Worm (Caenorhabditis elegans) whole organism, L1 larva: Measurements from ENCODE around the gene str-187.

Experiments
- C04F5.9 ChIP-seq: sonication (generic microtip); optimal IDR thresholded peaks from 2 replicates; lab custom pipeline; 2016; ENCODE audit warnings: missing genetic modification characterization, missing compliant biosample characterization
- C16A3.4 ChIP-seq: fragments of 150-350 bp; optimal IDR thresholded peaks from 2 replicates; lab custom pipeline; 2014; ENCODE audit warnings: missing biosample characterization, missing genetic modification characterization
- C34B4.2 ChIP-seq: sonication (generic microtip); optimal IDR thresholded peaks from 2 replicates; lab custom pipeline; 2017; ENCODE audit warnings: mild to moderate bottlenecking, missing genetic modification characterization, missing compliant biosample characterization
- F16B12.6 ChIP-seq: fragments of 150-350 bp; optimal IDR thresholded peaks from 2 replicates; lab custom pipeline; 2014; ENCODE audit warnings: missing biosample characterization, missing genetic modification characterization
- Y116A8C.19 ChIP-seq: sonication (generic microtip); optimal IDR thresholded peaks from 2 replicates; lab custom pipeline; 2016; ENCODE audit warnings: missing compliant biosample characterization, missing genetic modification characterization, borderline replicate concordance
- aha-1 ChIP-seq: fragments of 150-350 bp; optimal IDR thresholded peaks from 2 replicates; lab custom pipeline; 2014; ENCODE audit warnings: missing biosample characterization, missing genetic modification characterization
- aly-2 ChIP-seq: fragments of 150-350 bp; optimal IDR thresholded peaks from 2 replicates; lab custom pipeline; 2014; ENCODE audit warnings: missing biosample characterization, missing genetic modification characterization
- ceh-63 ChIP-seq: fragments of 200-800 bp; sonication (Bioruptor generic); optimal IDR thresholded peaks from 2 replicates; lab custom pipeline; 2018; ENCODE audit warnings: mild to moderate bottlenecking, missing genetic modification characterization, missing compliant biosample characterization
- ceh-82 ChIP-seq, 3 experiments: fragments of 150-350 bp in 1 of 3; sonication (generic microtip) in 2 of 3; optimal IDR thresholded peaks; 2 replicates each; lab custom pipeline; 2014 to 2017; ENCODE audit warnings: missing biosample characterization in 3 of 3, missing genetic modification characterization in 3 of 3
- ceh-88 ChIP-seq: fragments of 200-800 bp; sonication (Bioruptor generic); IDR thresholded peaks from 2 replicates; pipeline ENCODE4 v1.3.6; 2022; ENCODE audit warnings: missing genetic modification characterization, missing compliant biosample characterization
- ceh-90 ChIP-seq: sonication (generic microtip); optimal IDR thresholded peaks from 2 replicates; lab custom pipeline; 2016; ENCODE audit warnings: missing genetic modification characterization, missing compliant biosample characterization
- ces-1 ChIP-seq: fragments of 150-350 bp; optimal IDR thresholded peaks from 2 replicates; lab custom pipeline; 2014; ENCODE audit warnings: missing biosample characterization, missing genetic modification reagents, missing genetic modification characterization
- dpl-1 ChIP-seq, 3 experiments: fragments of 150-350 bp in 2 of 3; sonication (generic microtip) in 1 of 3; optimal IDR thresholded peaks; 2 replicates each; lab custom pipeline; 2014 to 2017; ENCODE audit warnings: missing biosample characterization in 3 of 3, missing genetic modification characterization in 3 of 3, missing genetic modification reagents in 3 of 3
- dsc-1 ChIP-seq: sonication (generic microtip); optimal IDR thresholded peaks from 2 replicates; lab custom pipeline; 2016; ENCODE audit warnings: mild to moderate bottlenecking, missing genetic modification characterization, missing compliant biosample characterization
- efl-1 ChIP-seq, 4 experiments: fragments of 150-350 bp; optimal IDR thresholded peaks in 3 of 4; peaks in 1 of 4; 1 replicate in 1 of 4; 2 replicates in 3 of 4; lab custom pipeline; 2014; ENCODE audit warnings: missing biosample characterization in 2 of 4, missing genetic modification characterization in 2 of 4, missing genetic modification reagents in 2 of 4
- egl-27 ChIP-seq, 2 experiments: fragments of 150-350 bp in 1 of 2; sonication (generic microtip); optimal IDR thresholded peaks; 3 replicates each; lab custom pipeline; 2017 to 2018; ENCODE audit warnings: missing biosample characterization in 2 of 2, missing genetic modification characterization in 2 of 2, missing genetic modification reagents in 2 of 2
- fkh-10 ChIP-seq: sonication (generic microtip); optimal IDR thresholded peaks from 2 replicates; lab custom pipeline; 2017; ENCODE audit warnings: missing biosample characterization, missing genetic modification reagents, missing genetic modification characterization
- fkh-4 ChIP-seq: sonication (generic microtip); optimal IDR thresholded peaks from 2 replicates; lab custom pipeline; 2016; ENCODE audit warnings: missing compliant biosample characterization, missing genetic modification characterization, borderline replicate concordance
- fkh-8 ChIP-seq: sonication (generic microtip); optimal IDR thresholded peaks from 2 replicates; lab custom pipeline; 2016; ENCODE audit warnings: mild to moderate bottlenecking, missing genetic modification characterization, missing compliant biosample characterization
- grh-1 ChIP-seq: fragments of 200-800 bp; sonication (Bioruptor generic); IDR thresholded peaks from 2 replicates; pipeline ENCODE4 v1.3.6; 2022; ENCODE audit warnings: missing genetic modification reagents, missing genetic modification characterization, missing compliant biosample characterization
- hlh-17 ChIP-seq: fragments of 200-800 bp; sonication (Bioruptor generic); optimal IDR thresholded peaks from 2 replicates; lab custom pipeline; 2018; ENCODE audit warnings: missing genetic modification characterization, mild to moderate bottlenecking, missing compliant biosample characterization, moderate library complexity, borderline replicate concordance
- isw-1 ChIP-seq: fragments of 200-800 bp; sonication (Bioruptor generic); IDR thresholded peaks from 2 replicates; pipeline ENCODE4 v1.3.6; 2022; ENCODE audit warnings: missing genetic modification characterization, missing compliant biosample characterization
- lin-14 ChIP-seq: fragments of 200-800 bp; sonication (Bioruptor generic); optimal IDR thresholded peaks from 2 replicates; lab custom pipeline; 2018; ENCODE audit warnings: mild to moderate bottlenecking, missing genetic modification characterization, moderate library complexity, missing compliant biosample characterization
- lin-39 ChIP-seq: fragments of 150-350 bp; optimal IDR thresholded peaks from 2 replicates; lab custom pipeline; 2014; ENCODE audit warnings: missing biosample characterization, missing genetic modification reagents, missing genetic modification characterization
- lsy-2 ChIP-seq, 2 experiments: fragments of 150-350 bp; optimal IDR thresholded peaks; 2 replicates each; lab custom pipeline; 2014; ENCODE audit warnings: missing biosample characterization in 2 of 2, missing genetic modification characterization in 2 of 2
- mab-9 ChIP-seq: fragments of 200-800 bp; sonication (Bioruptor generic); IDR thresholded peaks from 2 replicates; pipeline ENCODE4 v1.3.6; 2022; ENCODE audit warnings: missing genetic modification reagents, missing genetic modification characterization, missing compliant biosample characterization
- mef-2 ChIP-seq: fragments of 150-350 bp; optimal IDR thresholded peaks from 2 replicates; lab custom pipeline; 2014; ENCODE audit warnings: missing biosample characterization, missing genetic modification characterization
- mep-1 ChIP-seq: fragments of 150-350 bp; optimal IDR thresholded peaks from 2 replicates; lab custom pipeline; 2014; ENCODE audit warnings: missing biosample characterization, missing genetic modification characterization
- nhr-11 ChIP-seq: fragments of 150-350 bp; optimal IDR thresholded peaks from 2 replicates; lab custom pipeline; 2014; ENCODE audit warnings: missing biosample characterization, missing genetic modification characterization
- nhr-19 ChIP-seq: fragments of 200-800 bp; sonication (Bioruptor generic); conservative IDR thresholded peaks from 2 replicates; pipeline ENCODE4 v1.3.6; 2022; ENCODE audit warnings: missing genetic modification characterization, missing compliant biosample characterization
- nhr-237 ChIP-seq: fragments of 150-350 bp; optimal IDR thresholded peaks from 2 replicates; lab custom pipeline; 2014; ENCODE audit warnings: missing biosample characterization, missing genetic modification characterization
- nhr-28 ChIP-seq: fragments of 150-350 bp; optimal IDR thresholded peaks from 2 replicates; lab custom pipeline; 2014; ENCODE audit warnings: missing biosample characterization, missing genetic modification characterization
- nhr-71 ChIP-seq: sonication (generic microtip); optimal IDR thresholded peaks from 2 replicates; lab custom pipeline; 2016; ENCODE audit warnings: mild to moderate bottlenecking, missing genetic modification characterization, moderate library complexity, missing compliant biosample characterization
- nhr-84 ChIP-seq: sonication (generic microtip); optimal IDR thresholded peaks from 2 replicates; lab custom pipeline; 2017; ENCODE audit warnings: missing biosample characterization, missing genetic modification characterization
- nhr-85 ChIP-seq: sonication (generic microtip); peaks from one replicate; lab custom pipeline; 2016; ENCODE audit warnings: missing genetic modification characterization, inconsistent platforms, missing compliant biosample characterization
- nhr-90 ChIP-seq: sonication (generic microtip); optimal IDR thresholded peaks from 2 replicates; lab custom pipeline; 2016; ENCODE audit warnings: mild to moderate bottlenecking, missing genetic modification characterization, missing compliant biosample characterization; ENCODE audit not compliant: poor library complexity
- pax-3 ChIP-seq: fragments of 200-800 bp; sonication (Bioruptor generic); optimal IDR thresholded peaks from 2 replicates; lab custom pipeline; 2018; ENCODE audit warnings: mild to moderate bottlenecking, missing genetic modification characterization, moderate library complexity, missing compliant biosample characterization
- rnt-1 ChIP-seq: sonication (generic microtip); optimal IDR thresholded peaks from 2 replicates; lab custom pipeline; 2016; ENCODE audit warnings: mild to moderate bottlenecking, missing genetic modification characterization, moderate library complexity, missing compliant biosample characterization
- snu-23 ChIP-seq: sonication (generic microtip); optimal IDR thresholded peaks from 2 replicates; lab custom pipeline; 2016; ENCODE audit warnings: missing genetic modification characterization, missing compliant biosample characterization
- sptf-1 ChIP-seq: fragments of 150-350 bp; optimal IDR thresholded peaks from 2 replicates; lab custom pipeline; 2014; ENCODE audit warnings: missing biosample characterization, missing genetic modification characterization
- sup-37 ChIP-seq: fragments of 200-800 bp; sonication (Bioruptor generic); optimal IDR thresholded peaks from 2 replicates; lab custom pipeline; 2018; ENCODE audit warnings: mild to moderate bottlenecking, missing genetic modification characterization, missing compliant biosample characterization
- swsn-7 ChIP-seq: sonication (generic microtip); optimal IDR thresholded peaks from 2 replicates; lab custom pipeline; 2016; ENCODE audit warnings: missing genetic modification characterization, missing compliant biosample characterization
- tlp-1 ChIP-seq: fragments of 150-350 bp; optimal IDR thresholded peaks from 2 replicates; lab custom pipeline; 2014; ENCODE audit warnings: missing biosample characterization, missing genetic modification characterization
- unc-130 ChIP-seq: fragments of 150-350 bp; optimal IDR thresholded peaks from 2 replicates; lab custom pipeline; 2017; ENCODE audit warnings: missing biosample characterization, missing genetic modification characterization, inconsistent platforms
- unc-30 ChIP-seq: sonication (generic microtip); optimal IDR thresholded peaks from 2 replicates; lab custom pipeline; 2017; ENCODE audit warnings: missing biosample characterization, missing genetic modification characterization
- unc-86 ChIP-seq: sonication (generic microtip); optimal IDR thresholded peaks from 2 replicates; lab custom pipeline; 2016; ENCODE audit warnings: missing genetic modification characterization, missing compliant biosample characterization
- vab-15 ChIP-seq: sonication (generic microtip); optimal IDR thresholded peaks from 2 replicates; lab custom pipeline; 2017; ENCODE audit warnings: missing genotype, mild to moderate bottlenecking, missing genetic modification characterization, missing compliant biosample characterization
- xbp-1 ChIP-seq: sonication (generic microtip); optimal IDR thresholded peaks from 2 replicates; lab custom pipeline; 2016; ENCODE audit warnings: missing genetic modification characterization, missing compliant biosample characterization
- zip-4 ChIP-seq: fragments of 200-800 bp; sonication (Bioruptor generic); optimal IDR thresholded peaks from 2 replicates; lab custom pipeline; 2018; ENCODE audit warnings: mild to moderate bottlenecking, missing genetic modification characterization, moderate library complexity, missing compliant biosample characterization
- ztf-11 ChIP-seq, 2 experiments: sonication (generic microtip); optimal IDR thresholded peaks; 2 replicates each; lab custom pipeline; 2016 to 2017; ENCODE audit warnings: missing genetic modification characterization in 2 of 2, missing biosample characterization in 1 of 2, missing compliant biosample characterization in 1 of 2
- ztf-4 ChIP-seq: fragments of 150-350 bp; optimal IDR thresholded peaks from 2 replicates; lab custom pipeline; 2014; ENCODE audit warnings: missing biosample characterization, missing genetic modification characterization

The str-187 gene

ce11 chrIV:17276705-17277458, 11.5 kb downstream of the str-187 start, which contains the start of gene clec-196:
TSS of gene clec-196 (plus strand) at chrIV:17276956.
- TF ChIP-seq mef-2 (peak; percentile 17), aly-2 (tag; lab: Kevin White, UChicago) (no peak), Y116A8C.19 (tag; lab: Kevin White, UChicago) (no peak), F16B12.6 (tag; lab: Kevin White, UChicago) (peak; percentile 72), nhr-11 (tag; lab: Kevin White, UChicago) (no peak), unc-86 (no peak), swsn-7 (tag; lab: Kevin White, UChicago) (peak; percentile 14), nhr-19 (no peak), ceh-63 (GFP tag; lab: Kevin White, UChicago) (no peak), sup-37 (GFP tag; lab: Kevin White, UChicago) (no peak), fkh-4 (tag; lab: Kevin White, UChicago) (no peak), C04F5.9 (tag; lab: Kevin White, UChicago) (no peak), mab-9 (GFP tag; lab: Robert Waterston, UW) (no peak), nhr-237 (no peak), ztf-11 (tag; optimal IDR thresholded peaks at IDR 0.05; lab: Kevin White, UChicago) (no peak), snu-23 (GFP tag; lab: Kevin White, UChicago) (no peak), grh-1 (GFP tag; lab: Robert Waterston, UW) (peak; percentile 23; the same call in 1 of the 2 replicates), dsc-1 (tag; lab: Kevin White, UChicago) (no peak), C16A3.4 (tag; lab: Kevin White, UChicago) (peak; percentile 1), ces-1 (GFP tag; lab: Kevin White, UChicago) (no peak), unc-130 (tag; lab: Kevin White, UChicago) (no peak), nhr-28 (no peak), ztf-4 (tag; lab: Kevin White, UChicago) (no peak), nhr-90 (no peak), nhr-84 (tag; lab: Kevin White, UChicago) (no peak), tlp-1 (tag; lab: Kevin White, UChicago) (no peak), ceh-90 (tag; lab: Kevin White, UChicago) (no peak), zip-4 (GFP tag; lab: Kevin White, UChicago) (no peak), ceh-88 (GFP tag; lab: Robert Waterston, UW) (0 out of 2 replicates have a peak, but pooled peaks have one; percentile 14), hlh-17 (no peak), fkh-8 (tag; lab: Kevin White, UChicago) (no peak), lin-39 (tag; lab: Kevin White, UChicago) (no peak), fkh-10 (GFP tag; lab: Kevin White, UChicago) (no peak), xbp-1 (tag; lab: Kevin White, UChicago) (no peak), unc-30 (tag; lab: Kevin White, UChicago) (no peak), isw-1 (GFP tag; lab: Robert Waterston, UW) (no peak), lin-14 (GFP tag; lab: Kevin White, UChicago) (no peak), nhr-71 (tag; lab: Kevin White, UChicago) (no peak), nhr-85 (tag; lab: Kevin White, UChicago) (no peak), lsy-2 (tag; optimal IDR thresholded peaks at IDR 0.05; lab: Kevin White, UChicago) (peak in 1 of 2 experiments; percentile 9), mep-1 (tag; lab: Kevin White, UChicago) (no peak), vab-15 (tag; lab: Kevin White, UChicago) (no peak), efl-1 (optimal IDR thresholded peaks at IDR 0.05; lab: Kevin White, UChicago) (peak in 1 of 2 experiments; percentile 67), efl-1 (GFP tag; optimal IDR thresholded peaks at IDR 0.05 in 1 of 2; lab: Kevin White, UChicago) (peak; percentile 76 to 96), pax-3 (tag; lab: Kevin White, UChicago) (no peak), C34B4.2 (tag; lab: Kevin White, UChicago) (no peak), dpl-1 (GFP tag; optimal IDR thresholded peaks at IDR 0.05; lab: Kevin White, UChicago) (peak; percentile 44 to 71 (median 46)), aha-1 (no peak), rnt-1 (tag; lab: Kevin White, UChicago) (no peak), egl-27 (tag; optimal IDR thresholded peaks at IDR 0.05; lab: Kevin White, UChicago) (no peak), sptf-1 (tag; lab: Kevin White, UChicago) (no peak), ceh-82 (tag; optimal IDR thresholded peaks at IDR 0.05; lab: Kevin White, UChicago) (no peak)
